Fruit fly (Drosophila melanogaster) Kc167 (cell line): ENCODE results near the gene CG8001.

Experiments
- Sin3A ChIP-seq: fragments of >200 bp; optimal IDR thresholded peaks from 2 replicates; lab custom pipeline; 2018; ENCODE audit warnings: missing external identifiers
- psq ChIP-seq: fragments of >200 bp; optimal IDR thresholded peaks from 2 replicates; lab custom pipeline; 2017; ENCODE audit warnings: missing external identifiers
- ttk ChIP-seq: sonication (Bioruptor generic); optimal IDR thresholded peaks from 2 replicates; lab custom pipeline; 2017; ENCODE audit warnings: missing external identifiers

DNA sequence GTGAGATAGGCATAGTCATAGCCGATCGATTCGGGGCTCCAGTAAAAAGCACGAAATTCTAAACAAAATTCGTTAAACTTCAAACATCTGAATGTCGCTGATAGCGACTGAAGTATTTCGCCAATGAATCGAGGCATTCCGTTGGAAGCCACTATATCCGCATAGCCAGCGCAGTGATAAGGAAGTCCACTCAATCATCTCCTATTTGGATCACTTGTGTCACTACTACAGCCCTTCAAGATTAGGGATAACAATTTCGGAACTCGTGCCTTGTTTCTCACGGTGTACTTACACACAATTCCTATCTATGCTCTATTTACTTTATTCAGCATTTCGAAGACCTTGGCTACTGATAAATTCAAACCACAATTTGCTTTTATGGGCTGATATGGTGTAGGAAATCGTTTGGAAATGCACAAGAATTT lies 18.0 kb upstream of the CG8001 start, which contains the start of gene PIG-Wb:
- TF ChIP-seq ttk (lab: Kevin White, UChicago) = no peak
- no peak for TF ChIP-seq psq (lab: Kevin White, UChicago)
- no peak for TF ChIP-seq Sin3A
